Worm (Caenorhabditis elegans) whole organism, L1 larva: ENCODE measurements around the gene ugt-2.

ENCODE experiments used
- C04F5.9 ChIP-seq: sonication (generic microtip); optimal IDR thresholded peaks from 2 replicates; lab custom pipeline; 2016; ENCODE audit warnings: missing genetic modification characterization, missing compliant biosample characterization
- F16B12.6 ChIP-seq: fragments of 150-350 bp; optimal IDR thresholded peaks from 2 replicates; lab custom pipeline; 2014; ENCODE audit warnings: missing biosample characterization, missing genetic modification characterization
- Y116A8C.19 ChIP-seq: sonication (generic microtip); optimal IDR thresholded peaks from 2 replicates; lab custom pipeline; 2016; ENCODE audit warnings: missing compliant biosample characterization, missing genetic modification characterization, borderline replicate concordance
- aha-1 ChIP-seq: fragments of 150-350 bp; optimal IDR thresholded peaks from 2 replicates; lab custom pipeline; 2014; ENCODE audit warnings: missing biosample characterization, missing genetic modification characterization
- alr-1 ChIP-seq: fragments of 200-800 bp; sonication (Bioruptor generic); optimal IDR thresholded peaks from 2 replicates; lab custom pipeline; 2018; ENCODE audit warnings: borderline replicate concordance, mild to moderate bottlenecking, missing genetic modification characterization, missing compliant biosample characterization
- aly-2 ChIP-seq: fragments of 150-350 bp; optimal IDR thresholded peaks from 2 replicates; lab custom pipeline; 2014; ENCODE audit warnings: missing biosample characterization, missing genetic modification characterization
- ama-1 ChIP-seq: fragments of 150-350 bp; optimal IDR thresholded peaks from 2 replicates; lab custom pipeline; 2014
- ceh-8 ChIP-seq: fragments of 200-800 bp; sonication (Bioruptor generic); optimal IDR thresholded peaks from 2 replicates; lab custom pipeline; 2018; ENCODE audit warnings: mild to moderate bottlenecking, missing genetic modification characterization, moderate library complexity, missing compliant biosample characterization
- ceh-82 ChIP-seq, 3 experiments: fragments of 150-350 bp in 1 of 3; sonication (generic microtip) in 2 of 3; optimal IDR thresholded peaks; 2 replicates each; lab custom pipeline; 2014 to 2017; ENCODE audit warnings: missing biosample characterization in 3 of 3, missing genetic modification characterization in 3 of 3
- ceh-88 ChIP-seq: fragments of 200-800 bp; sonication (Bioruptor generic); IDR thresholded peaks from 2 replicates; pipeline ENCODE4 v1.3.6; 2022; ENCODE audit warnings: missing genetic modification characterization, missing compliant biosample characterization
- ces-1 ChIP-seq: fragments of 150-350 bp; optimal IDR thresholded peaks from 2 replicates; lab custom pipeline; 2014; ENCODE audit warnings: missing biosample characterization, missing genetic modification reagents, missing genetic modification characterization
- efl-1 ChIP-seq, 4 experiments: fragments of 150-350 bp; optimal IDR thresholded peaks in 3 of 4; peaks in 1 of 4; 1 replicate in 1 of 4; 2 replicates in 3 of 4; lab custom pipeline; 2014; ENCODE audit warnings: missing biosample characterization in 2 of 4, missing genetic modification characterization in 2 of 4, missing genetic modification reagents in 2 of 4
- efl-3 ChIP-seq: fragments of 200-800 bp; sonication (Bioruptor generic); optimal IDR thresholded peaks from 2 replicates; lab custom pipeline; 2018; ENCODE audit warnings: mild to moderate bottlenecking, missing genetic modification characterization, missing compliant biosample characterization
- egl-13 ChIP-seq: sonication (generic microtip); optimal IDR thresholded peaks from 2 replicates; lab custom pipeline; 2016; ENCODE audit warnings: missing genotype, missing genetic modification reagents, missing genetic modification characterization, missing compliant biosample characterization
- elt-2 ChIP-seq: sonication (generic microtip); optimal IDR thresholded peaks from 2 replicates; lab custom pipeline; 2016; ENCODE audit warnings: missing genetic modification characterization, mild to moderate bottlenecking, inconsistent platforms, missing compliant biosample characterization, missing genetic modification reagents
- elt-3 ChIP-seq, 6 experiments: fragments of 150-350 bp in 1 of 6; sonication (generic microtip); optimal IDR thresholded peaks; 2 replicates each; lab custom pipeline; 2017 to 2018; ENCODE audit warnings: missing biosample characterization in 6 of 6, missing genetic modification characterization in 6 of 6, inconsistent platforms in 1 of 6
- fkh-4 ChIP-seq: sonication (generic microtip); optimal IDR thresholded peaks from 2 replicates; lab custom pipeline; 2016; ENCODE audit warnings: missing compliant biosample characterization, missing genetic modification characterization, borderline replicate concordance
- fos-1 ChIP-seq: fragments of 150-350 bp; optimal IDR thresholded peaks from 2 replicates; lab custom pipeline; 2014; ENCODE audit warnings: missing biosample characterization, missing genetic modification characterization
- hpl-2 ChIP-seq: fragments of 150-350 bp; optimal IDR thresholded peaks from 2 replicates; lab custom pipeline; 2014; ENCODE audit warnings: missing biosample characterization, missing genetic modification reagents, missing genetic modification characterization
- isw-1 ChIP-seq: fragments of 200-800 bp; sonication (Bioruptor generic); IDR thresholded peaks from 2 replicates; pipeline ENCODE4 v1.3.6; 2022; ENCODE audit warnings: missing genetic modification characterization, missing compliant biosample characterization
- lin-13 ChIP-seq: fragments of 150-350 bp; optimal IDR thresholded peaks from 2 replicates; lab custom pipeline; 2014; ENCODE audit warnings: missing biosample characterization, missing genetic modification reagents, missing genetic modification characterization
- lin-14 ChIP-seq: fragments of 200-800 bp; sonication (Bioruptor generic); optimal IDR thresholded peaks from 2 replicates; lab custom pipeline; 2018; ENCODE audit warnings: mild to moderate bottlenecking, missing genetic modification characterization, moderate library complexity, missing compliant biosample characterization
- lin-15B ChIP-seq: fragments of 150-350 bp; sonication (generic microtip); optimal IDR thresholded peaks from 3 replicates; lab custom pipeline; 2014; ENCODE audit warnings: missing biosample characterization, missing genetic modification characterization
- lin-35 ChIP-seq, 2 experiments: fragments of 150-350 bp; optimal IDR thresholded peaks; 2 replicates each; lab custom pipeline; 2014; ENCODE audit warnings: missing biosample characterization in 2 of 2, missing genetic modification characterization in 2 of 2, missing genetic modification reagents in 2 of 2
- lin-39 ChIP-seq: fragments of 150-350 bp; optimal IDR thresholded peaks from 2 replicates; lab custom pipeline; 2014; ENCODE audit warnings: missing biosample characterization, missing genetic modification reagents, missing genetic modification characterization
- lsy-2 ChIP-seq, 2 experiments: fragments of 150-350 bp; optimal IDR thresholded peaks; 2 replicates each; lab custom pipeline; 2014; ENCODE audit warnings: missing biosample characterization in 2 of 2, missing genetic modification characterization in 2 of 2
- mdl-1 ChIP-seq, 2 experiments: fragments of 150-350 bp; optimal IDR thresholded peaks; 2 replicates each; lab custom pipeline; 2014 to 2017; ENCODE audit warnings: missing biosample characterization in 2 of 2, missing genetic modification characterization in 2 of 2, inconsistent platforms in 1 of 2
- nhr-11 ChIP-seq: fragments of 150-350 bp; optimal IDR thresholded peaks from 2 replicates; lab custom pipeline; 2014; ENCODE audit warnings: missing biosample characterization, missing genetic modification characterization
- nhr-19 ChIP-seq: fragments of 200-800 bp; sonication (Bioruptor generic); conservative IDR thresholded peaks from 2 replicates; pipeline ENCODE4 v1.3.6; 2022; ENCODE audit warnings: missing genetic modification characterization, missing compliant biosample characterization
- nhr-20 ChIP-seq: sonication (generic microtip); optimal IDR thresholded peaks from 2 replicates; lab custom pipeline; 2016; ENCODE audit warnings: mild to moderate bottlenecking, missing genetic modification characterization, missing compliant biosample characterization
- nhr-237 ChIP-seq: fragments of 150-350 bp; optimal IDR thresholded peaks from 2 replicates; lab custom pipeline; 2014; ENCODE audit warnings: missing biosample characterization, missing genetic modification characterization
- nhr-28 ChIP-seq: fragments of 150-350 bp; optimal IDR thresholded peaks from 2 replicates; lab custom pipeline; 2014; ENCODE audit warnings: missing biosample characterization, missing genetic modification characterization
- nhr-47 ChIP-seq: sonication (generic microtip); optimal IDR thresholded peaks from 2 replicates; lab custom pipeline; 2016; ENCODE audit warnings: mild to moderate bottlenecking, missing genetic modification characterization, moderate library complexity, missing compliant biosample characterization
- nhr-76 ChIP-seq: sonication (generic microtip); optimal IDR thresholded peaks from 2 replicates; lab custom pipeline; 2017; ENCODE audit warnings: missing biosample characterization, missing genetic modification characterization
- nhr-85 ChIP-seq: sonication (generic microtip); peaks from one replicate; lab custom pipeline; 2016; ENCODE audit warnings: missing genetic modification characterization, inconsistent platforms, missing compliant biosample characterization
- pax-3 ChIP-seq: fragments of 200-800 bp; sonication (Bioruptor generic); optimal IDR thresholded peaks from 2 replicates; lab custom pipeline; 2018; ENCODE audit warnings: mild to moderate bottlenecking, missing genetic modification characterization, moderate library complexity, missing compliant biosample characterization
- pqm-1 ChIP-seq: sonication (generic microtip); optimal IDR thresholded peaks from 3 replicates; lab custom pipeline; 2017; ENCODE audit warnings: missing biosample characterization, missing genetic modification characterization
- rnt-1 ChIP-seq: sonication (generic microtip); optimal IDR thresholded peaks from 2 replicates; lab custom pipeline; 2016; ENCODE audit warnings: mild to moderate bottlenecking, missing genetic modification characterization, moderate library complexity, missing compliant biosample characterization
- skn-1 ChIP-seq: fragments of 150-350 bp; optimal IDR thresholded peaks from 2 replicates; lab custom pipeline; 2014; ENCODE audit warnings: missing biosample characterization, missing genetic modification characterization
- unc-30 ChIP-seq: sonication (generic microtip); optimal IDR thresholded peaks from 2 replicates; lab custom pipeline; 2017; ENCODE audit warnings: missing biosample characterization, missing genetic modification characterization
- unc-62 ChIP-seq: fragments of 150-350 bp; optimal IDR thresholded peaks from 2 replicates; lab custom pipeline; 2014; ENCODE audit warnings: missing biosample characterization, missing genetic modification reagents, missing genetic modification characterization
- unc-86 ChIP-seq: sonication (generic microtip); optimal IDR thresholded peaks from 2 replicates; lab custom pipeline; 2016; ENCODE audit warnings: missing genetic modification characterization, missing compliant biosample characterization
- xbp-1 ChIP-seq: sonication (generic microtip); optimal IDR thresholded peaks from 2 replicates; lab custom pipeline; 2016; ENCODE audit warnings: missing genetic modification characterization, missing compliant biosample characterization
- ztf-11 ChIP-seq, 2 experiments: sonication (generic microtip); optimal IDR thresholded peaks; 2 replicates each; lab custom pipeline; 2016 to 2017; ENCODE audit warnings: missing genetic modification characterization in 2 of 2, missing biosample characterization in 1 of 2, missing compliant biosample characterization in 1 of 2
- ztf-4 ChIP-seq: fragments of 150-350 bp; optimal IDR thresholded peaks from 2 replicates; lab custom pipeline; 2014; ENCODE audit warnings: missing biosample characterization, missing genetic modification characterization

The ugt-2 gene

ce11 chrV:10361830-10362397, 36.7 kb upstream of the ugt-2 start, which contains the start of gene cash-1 (continued):
- TF ChIP-seq lsy-2 (tag; optimal IDR thresholded peaks at IDR 0.05; lab: Kevin White, UChicago), result peak; percentile 56 to 86
- no peak for TF ChIP-seq C04F5.9 (tag; lab: Kevin White, UChicago)
- TF ChIP-seq xbp-1 (tag; lab: Kevin White, UChicago), result peak; percentile 68
- TF ChIP-seq pax-3 (tag; lab: Kevin White, UChicago), result peak; percentile 11
- TF ChIP-seq nhr-47 (tag; lab: Kevin White, UChicago), result peak; percentile 73
- peak; percentile 85 for TF ChIP-seq lin-15B (tag; lab: Kevin White, UChicago)
- TF ChIP-seq lin-14 (GFP tag; lab: Kevin White, UChicago), result peak; percentile 84
- no peak for TF ChIP-seq unc-86
- no peak for TF ChIP-seq aly-2
- TF ChIP-seq fkh-4 (tag; lab: Kevin White, UChicago), result no peak
- TF ChIP-seq elt-3 (tag; optimal IDR thresholded peaks at IDR 0.05; lab: Kevin White, UChicago), result peak in 1 of 6 experiments; percentile 45
- no peak for TF ChIP-seq unc-62 (GFP tag; lab: Kevin White, UChicago)
- TF ChIP-seq Y116A8C.19, result no peak
- TF ChIP-seq ama-1 (lab: Kevin White, UChicago), result no peak
- TF ChIP-seq, all 84 proteins: peak for 40

ce11 chrV:10363834-10364233, 34.8 kb upstream of the ugt-2 start:
- TF ChIP-seq skn-1 (tag; lab: Kevin White, UChicago), result no peak
- TF ChIP-seq ceh-88, result no peak
- no peak for TF ChIP-seq mdl-1 (tag; optimal IDR thresholded peaks at IDR 0.05; lab: Kevin White, UChicago)
- no peak for TF ChIP-seq hpl-2 (GFP tag; lab: Kevin White, UChicago)
- TF ChIP-seq ces-1 (GFP tag; lab: Kevin White, UChicago), result no peak
- TF ChIP-seq lin-35 (GFP tag; optimal IDR thresholded peaks at IDR 0.05; lab: Kevin White, UChicago), result no peak
- TF ChIP-seq ceh-82 (tag; optimal IDR thresholded peaks at IDR 0.05; lab: Kevin White, UChicago), result no peak
- TF ChIP-seq alr-1 (tag; lab: Kevin White, UChicago), result no peak
- TF ChIP-seq F16B12.6 (tag; lab: Kevin White, UChicago), result no peak
- no peak for TF ChIP-seq isw-1 (GFP tag; lab: Robert Waterston, UW)
- no peak for TF ChIP-seq ztf-4 (tag; lab: Kevin White, UChicago)
- TF ChIP-seq nhr-85 (tag; lab: Kevin White, UChicago), result no peak
- TF ChIP-seq egl-13 (tag; lab: Kevin White, UChicago), result no peak
- TF ChIP-seq unc-30 (tag; lab: Kevin White, UChicago), result no peak
- no peak for TF ChIP-seq nhr-28
- no peak for TF ChIP-seq nhr-76 (tag; lab: Kevin White, UChicago)
- TF ChIP-seq nhr-11, result no peak

ce11 chrV:10368256-10368655, 30.3 kb upstream of the ugt-2 start, which contains the start of gene sri-20:
Gene sri-20, plus strand, starts transcription at chrV:10368556.
- TF ChIP-seq ztf-11 (tag; optimal IDR thresholded peaks at IDR 0.05; lab: Kevin White, UChicago) (no peak), efl-1 (optimal IDR thresholded peaks at IDR 0.05; lab: Kevin White, UChicago) (no peak), efl-1 (GFP tag; optimal IDR thresholded peaks at IDR 0.05 in 1 of 2; lab: Kevin White, UChicago) (peak in 1 of 2 experiments; percentile 75)
- TF ChIP-seq, all 84 proteins: peak for 1

ce11 chrV:10371177-10371576, 27.4 kb upstream of the ugt-2 start:
- TF ChIP-seq aly-2, result no peak
- no peak for TF ChIP-seq fos-1 (tag; lab: Kevin White, UChicago)
- peak; percentile 76 for TF ChIP-seq nhr-85 (tag; lab: Kevin White, UChicago)
- TF ChIP-seq ceh-8, result no peak
- no peak for TF ChIP-seq efl-3 (GFP tag; lab: Kevin White, UChicago)
- TF ChIP-seq xbp-1 (tag; lab: Kevin White, UChicago), result no peak
- no peak for TF ChIP-seq ztf-11 (tag; optimal IDR thresholded peaks at IDR 0.05; lab: Kevin White, UChicago)
- TF ChIP-seq nhr-237 (tag; lab: Kevin White, UChicago), result no peak
- no peak for TF ChIP-seq Y116A8C.19
- TF ChIP-seq fkh-4 (tag; lab: Kevin White, UChicago), result no peak
- TF ChIP-seq elt-2 (tag; lab: Kevin White, UChicago), result peak; percentile 76
- TF ChIP-seq aha-1 (tag; lab: Kevin White, UChicago), result no peak
- peak in 2 of 6 experiments; percentile 31 to 37 for TF ChIP-seq elt-3 (tag; optimal IDR thresholded peaks at IDR 0.05; lab: Kevin White, UChicago)
- no peak for TF ChIP-seq nhr-19 (GFP tag; lab: Robert Waterston, UW)
- no peak for TF ChIP-seq nhr-47 (tag; lab: Kevin White, UChicago)
- no peak for TF ChIP-seq efl-1 (optimal IDR thresholded peaks at IDR 0.05; lab: Kevin White, UChicago)
- TF ChIP-seq efl-1 (GFP tag; optimal IDR thresholded peaks at IDR 0.05 in 1 of 2; lab: Kevin White, UChicago), result peak in 1 of 2 experiments; percentile 59
- no peak for TF ChIP-seq rnt-1 (tag; lab: Kevin White, UChicago)
- peak; percentile 72 for TF ChIP-seq nhr-20 (tag; lab: Kevin White, UChicago)
- TF ChIP-seq egl-13 (tag; lab: Kevin White, UChicago), result no peak
- no peak for TF ChIP-seq lin-13 (GFP tag; lab: Kevin White, UChicago)
- TF ChIP-seq lin-39 (tag; lab: Kevin White, UChicago), result no peak
- no peak for TF ChIP-seq ztf-4 (tag; lab: Kevin White, UChicago)
- TF ChIP-seq pqm-1 (tag; lab: Kevin White, UChicago), result no peak
